Fruit fly (Drosophila melanogaster): ENCODE data around the gene Grp170.

The Grp170 gene

DNA sequence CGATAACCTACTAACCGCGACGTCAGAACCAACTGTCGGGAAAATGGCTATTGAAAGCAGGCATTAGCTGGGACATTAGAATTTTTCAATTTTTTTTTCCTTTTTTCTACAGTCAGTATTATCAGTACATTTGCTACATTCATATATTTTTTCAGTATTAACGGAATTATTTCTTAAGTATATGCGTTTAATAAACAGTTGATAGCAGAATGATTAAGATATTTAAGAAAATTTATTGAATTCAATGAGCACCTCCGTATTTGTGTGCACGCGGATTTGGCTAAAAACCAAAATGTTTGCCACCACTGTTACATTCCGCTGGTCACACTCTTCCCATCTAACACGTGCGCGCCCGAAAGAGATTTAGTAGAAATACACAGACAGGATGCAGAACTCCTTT is 12.4 kb downstream of the Grp170 start, which contains the start of the genes temp and CG3071 (continued):
- TF ChIP-seq klu (GFP tag; IDR thresholded peaks at IDR 0.05) (peak; percentile 56; the same call in 1 of the 2 replicates), CG14965 (GFP tag; optimal IDR thresholded peaks at IDR 0.05; ENCODE audit: borderline replicate concordance) (no peak), Doc2 (GFP tag; IDR thresholded peaks at IDR 0.05) (no peak), Xbp1 (GFP tag; optimal IDR thresholded peaks at IDR 0.05) (peak; percentile 74), crc (GFP tag; optimal IDR thresholded peaks at IDR 0.05) (peak; percentile 23), onecut (GFP tag; IDR thresholded peaks at IDR 0.05) (no peak; the same call in 1 of the 2 replicates), Dip2 (GFP tag; IDR thresholded peaks at IDR 0.05) (no peak), CG10462 (GFP tag; optimal IDR thresholded peaks at IDR 0.05) (no peak), row (GFP tag; IDR thresholded peaks at IDR 0.05) (peak; percentile 97), fd96Cb (tag; optimal IDR thresholded peaks at IDR 0.05) (peak; percentile 33), Dref (GFP tag; IDR thresholded peaks at IDR 0.05) (peak; percentile 40), CG2712 (tag; optimal IDR thresholded peaks at IDR 0.05) (peak; percentile 72), CG5953 (GFP tag; IDR thresholded peaks at IDR 0.05) (no peak), Tbp (GFP tag; optimal IDR thresholded peaks at IDR 0.05) (peak; percentile 96), CG31441 (GFP tag; IDR thresholded peaks at IDR 0.05) (no peak; the same call in 1 of the 2 replicates), Sry-δ (GFP tag; optimal IDR thresholded peaks at IDR 0.05) (peak; percentile 44), Ets65A (GFP tag) (no peak), sens (GFP tag) (peak; percentile 95), CG17385 (GFP tag; optimal IDR thresholded peaks at IDR 0.05) (peak; percentile 44), CG18011 (GFP tag; optimal IDR thresholded peaks at IDR 0.05) (peak; percentile 35), Bdp1 (GFP tag; optimal IDR thresholded peaks at IDR 0.05) (peak; percentile 2), CG16815 (GFP tag; optimal IDR thresholded peaks at IDR 0.05) (peak; percentile 65), CG17568 (GFP tag; optimal IDR thresholded peaks at IDR 0.05) (no peak), CG9876 (GFP tag; optimal IDR thresholded peaks at IDR 0.05) (peak; percentile 24), TFAM (GFP tag; optimal IDR thresholded peaks at IDR 0.05) (no peak), cato (GFP tag; optimal IDR thresholded peaks at IDR 0.05; ENCODE audit: borderline replicate concordance) (no peak), disco-r (GFP tag; optimal IDR thresholded peaks at IDR 0.05) (no peak), CG15073 (GFP tag; optimal IDR thresholded peaks at IDR 0.05) (no peak), phol (tag; optimal IDR thresholded peaks at IDR 0.05) (peak; percentile 72), CG16779 (GFP tag; IDR thresholded peaks at IDR 0.05) (no peak), Bteb2 (GFP tag; optimal IDR thresholded peaks at IDR 0.05) (peak; percentile 21), CG6791 (GFP tag; IDR thresholded peaks at IDR 0.05; ENCODE audit: partially characterized antibody) (no peak), fru (optimal IDR thresholded peaks at IDR 0.05) (no peak), CG11456 (GFP tag; IDR thresholded peaks at IDR 0.05) (0 out of 3 replicates have a peak, but pooled peaks have one; percentile 49), Myb (GFP tag; optimal IDR thresholded peaks at IDR 0.05) (peak; percentile 27), CG10274 (GFP tag; optimal IDR thresholded peaks at IDR 0.05) (no peak), ci (GFP tag; IDR thresholded peaks at IDR 0.05) (no peak; the same call in 2 of the 3 replicates), knrl (GFP tag; IDR thresholded peaks at IDR 0.05; ENCODE audit: partially characterized antibody) (peak; percentile 30; the same call in 1 of the 3 replicates), CG3726 (GFP tag; IDR thresholded peaks at IDR 0.05) (no peak), nerfin-2 (GFP tag; IDR thresholded peaks at IDR 0.05; ENCODE audit: partially characterized antibody) (no peak), CG17829 (tag; optimal IDR thresholded peaks at IDR 0.05) (peak; percentile 65), Mad (GFP tag; optimal IDR thresholded peaks at IDR 0.05) (peak; percentile 16), run (tag; optimal IDR thresholded peaks at IDR 0.05) (no peak), ato (GFP tag; IDR thresholded peaks at IDR 0.05; ENCODE audit: partially characterized antibody) (no peak), cg (GFP tag; optimal IDR thresholded peaks at IDR 0.05) (no peak), fd64A (GFP tag; optimal IDR thresholded peaks at IDR 0.05) (no peak), insv (GFP tag; optimal IDR thresholded peaks at IDR 0.05) (peak in 1 of 2 experiments; percentile 43), Sry-β (GFP tag; optimal IDR thresholded peaks at IDR 0.05) (peak; percentile 99), HLHmδ (GFP tag; optimal IDR thresholded peaks at IDR 0.05) (no peak), tap (tag; optimal IDR thresholded peaks at IDR 0.05) (no peak), Bgb (GFP tag; IDR thresholded peaks at IDR 0.05; ENCODE audit: partially characterized antibody) (no peak), CG3163 (GFP tag; optimal IDR thresholded peaks at IDR 0.05) (peak; percentile 37)

All from whole organism, embryonic.